Worm (Caenorhabditis elegans): ENCODE data around the gene hal-3.

DNA sequence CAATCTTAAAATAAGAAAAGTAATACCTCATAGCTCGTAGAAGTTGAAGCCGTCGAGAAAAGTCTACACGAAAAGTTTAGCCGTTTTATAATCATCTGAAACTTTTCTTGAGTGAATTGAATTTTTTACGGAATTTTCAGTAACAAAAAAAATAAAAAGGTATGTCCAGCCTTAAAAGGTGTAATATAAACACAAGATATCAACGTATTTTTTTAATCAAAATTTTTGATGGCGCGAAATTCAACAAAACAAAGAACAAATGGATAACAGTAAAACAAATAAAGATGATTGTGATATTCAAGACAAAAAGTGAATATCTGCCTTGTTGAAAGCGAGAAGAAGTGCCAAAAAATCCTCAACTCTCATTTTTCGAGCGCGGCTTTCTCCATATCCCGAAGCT is 27.3 kb downstream of the hal-3 start, which contains the start of gene eral-1:
- TF ChIP-seq flt-1 (GFP tag; IDR thresholded peaks at IDR 0.05) (no peak), tab-1 (GFP tag; IDR thresholded peaks at IDR 0.05) (no peak), ref-1 (GFP tag; conservative IDR thresholded peaks at IDR 0.05) (no peak), med-1 (GFP tag; optimal IDR thresholded peaks at IDR 0.05; ENCODE audit: insufficient read depth) (no peak), klf-2 (GFP tag; conservative IDR thresholded peaks at IDR 0.05) (no peak), T22C8.4 (GFP tag; IDR thresholded peaks at IDR 0.05) (no peak), cog-1 (tag; optimal IDR thresholded peaks at IDR 0.05) (no peak)
